Fruit fly (Drosophila melanogaster) whole organism, embryonic: Measurements from ENCODE around the gene LysB.

Experiments
- Awh ChIP-seq: fragments of 200-800 bp; sonication (Bioruptor generic); IDR thresholded peaks from 2 replicates; pipeline ENCODE4, ENCODE4 v1.3.6; 2022; ENCODE audit warnings: missing biosample characterization, missing genetic modification characterization
- CG10366 ChIP-seq: fragments of 200-800 bp; sonication (Bioruptor generic); IDR thresholded peaks from 2 replicates; pipeline ENCODE4 v1.3.6; 2022; ENCODE audit warnings: missing biosample characterization, missing genetic modification characterization
- CG11085 ChIP-seq: fragments of 200-800 bp; sonication (Bioruptor generic); IDR thresholded peaks from 2 replicates; pipeline ENCODE4 v1.3.6; 2022; ENCODE audit warnings: missing biosample characterization, missing genetic modification characterization
- CG11504 ChIP-seq: fragments of 200-800 bp; sonication (Bioruptor generic); optimal IDR thresholded peaks from 3 replicates; lab custom pipeline; 2019; ENCODE audit warnings: missing biosample characterization, mild to moderate bottlenecking, missing genetic modification characterization, moderate library complexity
- CG12155 ChIP-seq: fragments of 200-800 bp; sonication (Bioruptor generic); optimal IDR thresholded peaks from 3 replicates; lab custom pipeline; 2016; ENCODE audit warnings: missing biosample characterization, missing genetic modification characterization
- CG14441 ChIP-seq: fragments of 200-800 bp; sonication (Bioruptor generic); IDR thresholded peaks from 2 replicates; pipeline ENCODE4 v1.3.6; 2022; ENCODE audit warnings: missing biosample characterization, missing genetic modification characterization
- CG14667 ChIP-seq: fragments of 200-800 bp; sonication (Bioruptor generic); IDR thresholded peaks from 2 replicates; pipeline ENCODE4 v1.3.6; 2022; ENCODE audit warnings: missing biosample characterization, missing genetic modification characterization
- CG17328 ChIP-seq: fragments of 200-800 bp; sonication (Bioruptor generic); IDR thresholded peaks from 2 replicates; pipeline ENCODE4 v1.3.6; 2022; ENCODE audit warnings: missing biosample characterization, missing genetic modification characterization
- CG17802 ChIP-seq: fragments of 200-800 bp; sonication (Bioruptor generic); optimal IDR thresholded peaks from 2 replicates; lab custom pipeline; 2018; ENCODE audit warnings: missing biosample characterization, mild to moderate bottlenecking, missing genetic modification characterization, moderate library complexity
- CG18262 ChIP-seq: fragments of 200-800 bp; optimal IDR thresholded peaks from 3 replicates; lab custom pipeline; 2019; ENCODE audit warnings: missing biosample characterization, mild to moderate bottlenecking, missing genetic modification characterization, moderate library complexity
- CG18476 ChIP-seq: fragments of 200-800 bp; sonication (Bioruptor generic); optimal IDR thresholded peaks from 2 replicates; lab custom pipeline; 2016; ENCODE audit warnings: missing biosample characterization, mild to moderate bottlenecking, missing genetic modification characterization
- CG2202 ChIP-seq: fragments of 200-800 bp; sonication (Bioruptor generic); optimal IDR thresholded peaks from 2 replicates; lab custom pipeline; 2018; ENCODE audit warnings: missing biosample characterization, mild to moderate bottlenecking, missing genetic modification characterization
- CG32767 ChIP-seq: fragments of 200-800 bp; sonication (Bioruptor generic); IDR thresholded peaks from 2 replicates; pipeline ENCODE4 v1.3.6; 2022; ENCODE audit warnings: missing biosample characterization, missing genetic modification characterization
- CG4360 ChIP-seq: fragments of 200-800 bp; sonication (Bioruptor generic); IDR thresholded peaks from 2 replicates; pipeline ENCODE4 v1.3.6; 2022; ENCODE audit warnings: missing biosample characterization, missing genetic modification characterization
- CG4617 ChIP-seq: fragments of 200-800 bp; sonication (Bioruptor generic); optimal IDR thresholded peaks from 3 replicates; lab custom pipeline; 2016; ENCODE audit warnings: missing biosample characterization, missing genetic modification characterization, borderline replicate concordance
- CG7786 ChIP-seq: fragments of 200-800 bp; sonication (Bioruptor generic); optimal IDR thresholded peaks from 2 replicates; lab custom pipeline; 2016; ENCODE audit warnings: missing biosample characterization, missing genetic modification characterization
- CG7928 ChIP-seq: fragments of 200-800 bp; sonication (Bioruptor generic); optimal IDR thresholded peaks from 2 replicates; lab custom pipeline; 2017; ENCODE audit warnings: missing biosample characterization, mild to moderate bottlenecking, missing genetic modification characterization
- CG8924 ChIP-seq: fragments of 200-800 bp; optimal IDR thresholded peaks from 3 replicates; lab custom pipeline; 2019; ENCODE audit warnings: missing biosample characterization, mild to moderate bottlenecking, missing genetic modification characterization, moderate library complexity
- D19B ChIP-seq: fragments of 200-800 bp; sonication (Bioruptor generic); optimal IDR thresholded peaks from 2 replicates; lab custom pipeline; 2017; ENCODE audit warnings: missing biosample characterization, mild to moderate bottlenecking, missing genetic modification characterization
- Dek ChIP-seq: fragments of 200-800 bp; sonication (Bioruptor generic); optimal IDR thresholded peaks from 3 replicates; lab custom pipeline; 2019; ENCODE audit warnings: missing biosample characterization, mild to moderate bottlenecking, missing genetic modification characterization, moderate library complexity
- E2f1 ChIP-seq: fragments of 200-800 bp; sonication (Bioruptor generic); IDR thresholded peaks from 2 replicates; pipeline ENCODE4 v1.3.6; 2022; ENCODE audit warnings: missing biosample characterization, missing genetic modification characterization
- Fer1 ChIP-seq: fragments of 200-800 bp; sonication (Bioruptor generic); optimal IDR thresholded peaks from 2 replicates; lab custom pipeline; 2017; ENCODE audit warnings: missing biosample characterization, mild to moderate bottlenecking, missing genetic modification characterization
- HLH54F ChIP-seq: fragments of 200-800 bp; sonication (Bioruptor generic); optimal IDR thresholded peaks from 3 replicates; lab custom pipeline; 2016; ENCODE audit warnings: missing biosample characterization, missing genetic modification characterization
- Mes4 ChIP-seq: fragments of 200-800 bp; sonication (Bioruptor generic); optimal IDR thresholded peaks from 2 replicates; lab custom pipeline; 2016; ENCODE audit warnings: missing biosample characterization, missing genetic modification characterization
- Mrtf ChIP-seq: fragments of 200-800 bp; sonication (Bioruptor generic); IDR thresholded peaks from 3 replicates; pipeline ENCODE4 v1.3.6; 2022; ENCODE audit warnings: missing biosample characterization, missing genetic modification characterization
- Oaz ChIP-seq: fragments of 200-800 bp; sonication (Bioruptor generic); IDR thresholded peaks from 2 replicates; pipeline ENCODE4 v1.3.6; 2022; ENCODE audit warnings: missing biosample characterization, missing genetic modification characterization
- Pdp1 ChIP-seq, 2 experiments: fragments of 200-800 bp; sonication (Bioruptor generic); optimal IDR thresholded peaks; 3 replicates each; lab custom pipeline; 2016; ENCODE audit warnings: missing biosample characterization in 2 of 2, missing genetic modification characterization in 2 of 2, mild to moderate bottlenecking in 1 of 2, moderate library complexity in 1 of 2
- Poxn ChIP-seq: fragments of 200-800 bp; sonication (Bioruptor generic); IDR thresholded peaks from 2 replicates; pipeline ENCODE4 v1.3.6; 2022; ENCODE audit warnings: missing biosample characterization, missing genetic modification characterization
- Side ChIP-seq: fragments of 200-800 bp; sonication (Bioruptor generic); optimal IDR thresholded peaks from 2 replicates; lab custom pipeline; 2016; ENCODE audit warnings: missing biosample characterization, missing genetic modification characterization
- Sox102F ChIP-seq: fragments of 200-800 bp; sonication (Bioruptor generic); optimal IDR thresholded peaks from 2 replicates; lab custom pipeline; 2018; ENCODE audit warnings: missing biosample characterization, mild to moderate bottlenecking, missing genetic modification characterization, moderate library complexity
- ap ChIP-seq: fragments of 200-800 bp; sonication (Bioruptor generic); IDR thresholded peaks from 2 replicates; pipeline ENCODE4 v1.3.6; 2022; ENCODE audit warnings: missing biosample characterization, missing genetic modification characterization
- az2 ChIP-seq: fragments of 200-800 bp; sonication (Bioruptor generic); optimal IDR thresholded peaks from 3 replicates; lab custom pipeline; 2016; ENCODE audit warnings: missing biosample characterization, missing genetic modification characterization
- bsh ChIP-seq, 2 experiments: fragments of 200-800 bp; sonication (Bioruptor generic); optimal IDR thresholded peaks; 2 replicates each; lab custom pipeline; 2017 to 2018; ENCODE audit warnings: mild to moderate bottlenecking in 2 of 2, missing biosample characterization in 2 of 2, missing genetic modification characterization in 2 of 2, moderate library complexity in 1 of 2
- btn ChIP-seq: fragments of 200-800 bp; sonication (Bioruptor generic); optimal IDR thresholded peaks from 2 replicates; lab custom pipeline; 2016; ENCODE audit warnings: missing biosample characterization, missing genetic modification characterization
- fu2 ChIP-seq: fragments of 200-800 bp; sonication (Bioruptor generic); optimal IDR thresholded peaks from 2 replicates; lab custom pipeline; 2016; ENCODE audit warnings: missing biosample characterization, missing genetic modification characterization
- grn ChIP-seq: fragments of 200-800 bp; sonication (Bioruptor generic); optimal IDR thresholded peaks from 3 replicates; lab custom pipeline; 2017; ENCODE audit warnings: missing biosample characterization, missing genetic modification characterization
- gt ChIP-seq: fragments of 200-800 bp; sonication (Bioruptor generic); IDR thresholded peaks from 2 replicates; pipeline ENCODE4 v1.3.6; 2022; ENCODE audit warnings: missing biosample characterization, missing genetic modification characterization
- klu ChIP-seq: fragments of 200-800 bp; sonication (Bioruptor generic); IDR thresholded peaks from 2 replicates; pipeline ENCODE4 v1.3.6; 2022; ENCODE audit warnings: missing biosample characterization, missing genetic modification characterization
- kni ChIP-seq: fragments of 200-800 bp; sonication (Bioruptor generic); optimal IDR thresholded peaks from 3 replicates; lab custom pipeline; 2017; ENCODE audit warnings: mild to moderate bottlenecking, missing biosample characterization, missing genetic modification reagents, missing genetic modification characterization
- lbe ChIP-seq: fragments of 200-800 bp; sonication (Bioruptor generic); optimal IDR thresholded peaks from 2 replicates; lab custom pipeline; 2016; ENCODE audit warnings: missing biosample characterization, mild to moderate bottlenecking, missing genetic modification characterization
- mld ChIP-seq: fragments of 200-800 bp; sonication (Bioruptor generic); IDR thresholded peaks from 3 replicates; pipeline ENCODE4 v1.3.6; 2022; ENCODE audit warnings: missing biosample characterization, missing genetic modification characterization; ENCODE audit not compliant: partially characterized antibody
- nmo ChIP-seq: fragments of 200-800 bp; sonication (Bioruptor generic); optimal IDR thresholded peaks from 2 replicates; lab custom pipeline; 2018; ENCODE audit warnings: missing biosample characterization, mild to moderate bottlenecking, missing genetic modification characterization, moderate library complexity
- nom ChIP-seq: fragments of 200-800 bp; sonication (Bioruptor generic); optimal IDR thresholded peaks from 2 replicates; lab custom pipeline; 2017; ENCODE audit warnings: missing biosample characterization, missing genetic modification characterization, mild to moderate bottlenecking, moderate library complexity, missing genetic modification reagents
- org-1 ChIP-seq: fragments of 200-800 bp; sonication (Bioruptor generic); optimal IDR thresholded peaks from 2 replicates; lab custom pipeline; 2017; ENCODE audit warnings: missing biosample characterization, missing genetic modification characterization
- pnt ChIP-seq: fragments of 200-800 bp; sonication (Bioruptor generic); optimal IDR thresholded peaks from 3 replicates; lab custom pipeline; 2016; ENCODE audit warnings: missing biosample characterization, missing genetic modification characterization
- pros ChIP-seq: fragments of 200-800 bp; sonication (Bioruptor generic); optimal IDR thresholded peaks from 3 replicates; lab custom pipeline; 2019; ENCODE audit warnings: missing biosample characterization, mild to moderate bottlenecking, missing genetic modification characterization, moderate library complexity
- ranshi ChIP-seq: fragments of 200-800 bp; sonication (Bioruptor generic); IDR thresholded peaks from 2 replicates; pipeline ENCODE4 v1.3.6; 2022; ENCODE audit warnings: missing biosample characterization, missing genetic modification characterization
- run ChIP-seq: fragments of 200-800 bp; sonication (Bioruptor generic); optimal IDR thresholded peaks from 3 replicates; lab custom pipeline; 2018; ENCODE audit warnings: missing biosample characterization, mild to moderate bottlenecking, missing genetic modification characterization
- sd ChIP-seq: fragments of 200-800 bp; sonication (Bioruptor generic); optimal IDR thresholded peaks from 3 replicates; lab custom pipeline; 2018; ENCODE audit warnings: missing biosample characterization, mild to moderate bottlenecking, missing genetic modification characterization, moderate library complexity
- vvl ChIP-seq: fragments of 200-800 bp; sonication (Bioruptor generic); IDR thresholded peaks from 2 replicates; pipeline ENCODE4 v1.3.6; 2022; ENCODE audit warnings: missing biosample characterization, missing genetic modification characterization

Gene LysB

dm6 chr3L:1247627-1248295 is 40.6 kb downstream of the LysB start, which contains the start of the genes Psf1 and Sac1 (continued):
- peak in 1 of 2 experiments; percentile 22 for TF ChIP-seq bsh (GFP tag; optimal IDR thresholded peaks at IDR 0.05; lab: Kevin White, UChicago)
- TF ChIP-seq run, result no peak
- peak; percentile 35 for TF ChIP-seq Mes4 (GFP tag; lab: Kevin White, UChicago)
- peak; percentile 74 for TF ChIP-seq CG17802 (tag; lab: Kevin White, UChicago)
- TF ChIP-seq ranshi, result no peak
- TF ChIP-seq CG17328 (GFP tag; lab: Robert Waterston, UW), result no peak
- peak; percentile 32 for TF ChIP-seq Sox102F (GFP tag; lab: Kevin White, UChicago)
- peak; percentile 13 for TF ChIP-seq kni (GFP tag; lab: Kevin White, UChicago)
- TF ChIP-seq CG8924 (tag; lab: Kevin White, UChicago), result peak; percentile 10
- TF ChIP-seq E2f1 (GFP tag; lab: Robert Waterston, UW), result peak; percentile 62
- peak; percentile 65 for TF ChIP-seq HLH54F
- peak; percentile 77 for TF ChIP-seq fu2
- TF ChIP-seq vvl (GFP tag; lab: Robert Waterston, UW), result no peak
- TF ChIP-seq nom, result no peak
- TF ChIP-seq pros (GFP tag; lab: Kevin White, UChicago), result no peak
- TF ChIP-seq ap (GFP tag; lab: Robert Waterston, UW), result no peak
- no peak for TF ChIP-seq Mrtf
- peak; percentile 44; the same call in 1 of the 2 replicates for TF ChIP-seq CG10366 (GFP tag; lab: Robert Waterston, UW)
- no peak for TF ChIP-seq CG18476 (GFP tag; lab: Kevin White, UChicago)
- peak; percentile 10 for TF ChIP-seq CG7928 (GFP tag; lab: Kevin White, UChicago)
- no peak for TF ChIP-seq grn (GFP tag; lab: Kevin White, UChicago)
- no peak for TF ChIP-seq Awh
- no peak for TF ChIP-seq CG4360
- TF ChIP-seq Pdp1 (GFP tag; optimal IDR thresholded peaks at IDR 0.05; lab: Kevin White, UChicago), result peak in 1 of 2 experiments; percentile 53
- TF ChIP-seq CG4617, result peak; percentile 94
- peak; percentile 7 for TF ChIP-seq pnt
- no peak for TF ChIP-seq Poxn (GFP tag; lab: Robert Waterston, UW)
- no peak for TF ChIP-seq Oaz
- TF ChIP-seq nmo (GFP tag; lab: Kevin White, UChicago), result peak; percentile 80
- TF ChIP-seq klu (GFP tag; lab: Robert Waterston, UW), result no peak; the same call in 1 of the 2 replicates
- TF ChIP-seq gt (GFP tag; lab: Robert Waterston, UW), result no peak
- no peak for TF ChIP-seq CG32767
- peak; percentile 10 for TF ChIP-seq Dek (tag; lab: Kevin White, UChicago)
- no peak for TF ChIP-seq sd (tag; lab: Kevin White, UChicago)
- TF ChIP-seq CG14667 (GFP tag; lab: Robert Waterston, UW), result no peak
- no peak; the same call in 1 of the 2 replicates for TF ChIP-seq CG11085 (GFP tag; lab: Robert Waterston, UW)
- no peak for TF ChIP-seq D19B
- peak; percentile 13; the same call in 1 of the 2 replicates for TF ChIP-seq CG14441 (GFP tag; lab: Robert Waterston, UW)
- TF ChIP-seq CG12155 (GFP tag; lab: Kevin White, UChicago), result peak; percentile 70
- TF ChIP-seq mld (GFP tag; lab: Robert Waterston, UW), result peak; percentile 54; the same call in 1 of the 3 replicates
- peak; percentile 48 for TF ChIP-seq CG18262 (tag; lab: Kevin White, UChicago)
- TF ChIP-seq az2, result no peak
- no peak for TF ChIP-seq lbe (GFP tag; lab: Kevin White, UChicago)
- no peak for TF ChIP-seq btn (GFP tag; lab: Kevin White, UChicago)
- no peak for TF ChIP-seq CG2202
- TF ChIP-seq CG7786 (GFP tag; lab: Kevin White, UChicago), result peak; percentile 55
- TF ChIP-seq org-1, result no peak
- no peak for TF ChIP-seq Fer1 (GFP tag; lab: Kevin White, UChicago)
- no peak for TF ChIP-seq Side (GFP tag; lab: Kevin White, UChicago)
- TF ChIP-seq CG11504 (tag; lab: Kevin White, UChicago), result no peak
